Fruit fly (Drosophila melanogaster): ENCODE measurements around the gene dgrn.

The dgrn gene

dm6 chr3R:5831339-5831738 is 6.9 kb downstream of the dgrn start, which contains the start of gene CG1208:
Gene CG1208, plus strand, starts transcription at chr3R:5831639.
- TF ChIP-seq Hnf4 (GFP tag; optimal IDR thresholded peaks at IDR 0.05) = no peak
- TF ChIP-seq CG32264 (GFP tag; optimal IDR thresholded peaks at IDR 0.05) = no peak
- TF ChIP-seq brk (GFP tag; optimal IDR thresholded peaks at IDR 0.05) = no peak
- no peak for TF ChIP-seq woc (GFP tag; optimal IDR thresholded peaks at IDR 0.05)
- no peak for TF ChIP-seq Dif (GFP tag; optimal IDR thresholded peaks at IDR 0.05; ENCODE audit: partially characterized antibody)
- TF ChIP-seq foxo (GFP tag; optimal IDR thresholded peaks at IDR 0.05) = no peak
- no peak for TF ChIP-seq Hr83 (GFP tag; optimal IDR thresholded peaks at IDR 0.05; ENCODE audit: poor library complexity, severe bottlenecking)
- no peak for TF ChIP-seq fru (GFP tag; optimal IDR thresholded peaks at IDR 0.05)
- no peak for TF ChIP-seq dl (GFP tag; optimal IDR thresholded peaks at IDR 0.05; ENCODE audit: insufficient read depth in 1 of 2, partially characterized antibody in 2 of 2)
- no peak for TF ChIP-seq Rel (GFP tag; optimal IDR thresholded peaks at IDR 0.05)
- no peak for TF ChIP-seq Rel (tag; optimal IDR thresholded peaks at IDR 0.05)
- TF ChIP-seq dmrt93B (GFP tag; optimal IDR thresholded peaks at IDR 0.05) = no peak
- no peak for TF ChIP-seq CG9705 (GFP tag; optimal IDR thresholded peaks at IDR 0.05)
- no peak for TF ChIP-seq pan (optimal IDR thresholded peaks at IDR 0.05)
- TF ChIP-seq sv (GFP tag; optimal IDR thresholded peaks at IDR 0.05) = no peak
- no peak for TF ChIP-seq Mio (GFP tag; optimal IDR thresholded peaks at IDR 0.05)
- no peak for TF ChIP-seq rgr (GFP tag; optimal IDR thresholded peaks at IDR 0.05)
- TF ChIP-seq tai (GFP tag; optimal IDR thresholded peaks at IDR 0.05) = no peak
- no peak for TF ChIP-seq Jra (GFP tag; optimal IDR thresholded peaks at IDR 0.05)
- no peak for TF ChIP-seq jim (GFP tag; optimal IDR thresholded peaks at IDR 0.05)

- TF ChIP-seq Jra (GFP tag; optimal IDR thresholded peaks at IDR 0.05) (no peak), Hr83 (GFP tag; optimal IDR thresholded peaks at IDR 0.05; ENCODE audit: poor library complexity, severe bottlenecking) (no peak), br (GFP tag; optimal IDR thresholded peaks at IDR 0.05) (no peak), foxo (GFP tag; optimal IDR thresholded peaks at IDR 0.05) (no peak), Vsx2 (GFP tag; optimal IDR thresholded peaks at IDR 0.05; ENCODE audit: partially characterized antibody) (no peak), jim (GFP tag; optimal IDR thresholded peaks at IDR 0.05) (no peak), CrebA (GFP tag; optimal IDR thresholded peaks at IDR 0.05; ENCODE audit: borderline replicate concordance) (no peak)
Measured at dm6 chr3R:5832345-5832981, 8.0 kb downstream of the dgrn start.

dm6 chr3R:5833948-5834504 is 9.6 kb downstream of the dgrn start:
- TF ChIP-seq N (GFP tag; optimal IDR thresholded peaks at IDR 0.05) (no peak), OdsH (GFP tag; optimal IDR thresholded peaks at IDR 0.05) (peak; percentile 72), Hr78 (GFP tag; optimal IDR thresholded peaks at IDR 0.05) (no peak), dl (GFP tag; optimal IDR thresholded peaks at IDR 0.05; ENCODE audit: insufficient read depth in 1 of 2, partially characterized antibody in 2 of 2) (no peak), Sp1 (GFP tag; optimal IDR thresholded peaks at IDR 0.05) (peak; percentile 59), CG32264 (GFP tag; optimal IDR thresholded peaks at IDR 0.05) (peak; percentile 58), Myc (optimal IDR thresholded peaks at IDR 0.05) (no peak), usp (GFP tag; optimal IDR thresholded peaks at IDR 0.05) (no peak), GATAd (GFP tag; optimal IDR thresholded peaks at IDR 0.05) (peak; percentile 22), HLH106 (tag; optimal IDR thresholded peaks at IDR 0.05) (peak; percentile 69), brk (GFP tag; optimal IDR thresholded peaks at IDR 0.05) (no peak), sage (GFP tag; optimal IDR thresholded peaks at IDR 0.05) (peak; percentile 39), dmrt93B (GFP tag; optimal IDR thresholded peaks at IDR 0.05) (peak; percentile 62), Dif (GFP tag; optimal IDR thresholded peaks at IDR 0.05; ENCODE audit: partially characterized antibody) (no peak), Vsx2 (GFP tag; optimal IDR thresholded peaks at IDR 0.05; ENCODE audit: partially characterized antibody) (no peak), h (GFP tag; optimal IDR thresholded peaks at IDR 0.05) (peak; percentile 84), ey (GFP tag; optimal IDR thresholded peaks at IDR 0.05) (peak; percentile 87), Mio (GFP tag; optimal IDR thresholded peaks at IDR 0.05) (no peak), psq (GFP tag; optimal IDR thresholded peaks at IDR 0.05) (peak; percentile 78), Rel (GFP tag; optimal IDR thresholded peaks at IDR 0.05) (peak; percentile 17), Rel (tag; optimal IDR thresholded peaks at IDR 0.05) (no peak), jim (GFP tag; optimal IDR thresholded peaks at IDR 0.05) (no peak), br (GFP tag; optimal IDR thresholded peaks at IDR 0.05) (peak; percentile 77), woc (GFP tag; optimal IDR thresholded peaks at IDR 0.05) (peak; percentile 51), Dfd (GFP tag; optimal IDR thresholded peaks at IDR 0.05) (no peak), pan (optimal IDR thresholded peaks at IDR 0.05) (no peak), CG9705 (GFP tag; optimal IDR thresholded peaks at IDR 0.05) (no peak), fru (GFP tag; optimal IDR thresholded peaks at IDR 0.05) (peak; percentile 80), Hr83 (GFP tag; optimal IDR thresholded peaks at IDR 0.05; ENCODE audit: poor library complexity, severe bottlenecking) (no peak), lola (GFP tag; optimal IDR thresholded peaks at IDR 0.05) (no peak), foxo (GFP tag; optimal IDR thresholded peaks at IDR 0.05) (peak in 1 of 2 experiments; percentile 82), Hnf4 (GFP tag; optimal IDR thresholded peaks at IDR 0.05) (peak; percentile 74), rgr (GFP tag; optimal IDR thresholded peaks at IDR 0.05) (peak; percentile 73), dsf (GFP tag; optimal IDR thresholded peaks at IDR 0.05; ENCODE audit: borderline replicate concordance) (no peak), Jra (GFP tag; optimal IDR thresholded peaks at IDR 0.05) (peak; percentile 35), Abd-B (GFP tag; optimal IDR thresholded peaks at IDR 0.05) (no peak), tai (GFP tag; optimal IDR thresholded peaks at IDR 0.05) (peak; percentile 68), CrebA (GFP tag; optimal IDR thresholded peaks at IDR 0.05; ENCODE audit: borderline replicate concordance) (no peak), sv (GFP tag; optimal IDR thresholded peaks at IDR 0.05) (no peak)
